Fruit fly (Drosophila melanogaster) whole organism, prepupa: Measurements from ENCODE around the gene CCHa1.
A peak's percentile ranks its signal among the peaks of the same experiment; 100 is the strongest.

Experiments
- Blimp-1 ChIP-seq: fragments of 200-800 bp; sonication (Bioruptor generic); optimal IDR thresholded peaks from 3 replicates; lab custom pipeline; 2017; ENCODE audit warnings: missing biosample characterization, missing genetic modification characterization, mild to moderate bottlenecking, moderate library complexity, missing genetic modification reagents
- CG10631 ChIP-seq: fragments of 200-800 bp; sonication (Bioruptor generic); optimal IDR thresholded peaks from 2 replicates; lab custom pipeline; 2016; ENCODE audit warnings: missing biosample characterization, missing genetic modification characterization
- CG10669 ChIP-seq: fragments of 200-800 bp; sonication (Bioruptor generic); optimal IDR thresholded peaks from 3 replicates; lab custom pipeline; 2018; ENCODE audit warnings: missing biosample characterization, mild to moderate bottlenecking, missing genetic modification characterization, moderate library complexity
- CG11762 ChIP-seq: fragments of 200-800 bp; sonication (Bioruptor generic); optimal IDR thresholded peaks from 3 replicates; lab custom pipeline; 2016; ENCODE audit warnings: missing biosample characterization, missing genetic modification characterization; ENCODE audit not compliant: insufficient read depth
- CG1621 ChIP-seq: fragments of 200-800 bp; sonication (Bioruptor generic); optimal IDR thresholded peaks from 3 replicates; lab custom pipeline; 2018; ENCODE audit warnings: missing biosample characterization, mild to moderate bottlenecking, missing genetic modification characterization
- CG16779 ChIP-seq: fragments of 200-800 bp; sonication (Bioruptor generic); optimal IDR thresholded peaks from 3 replicates; lab custom pipeline; 2017; ENCODE audit warnings: missing biosample characterization, mild to moderate bottlenecking, missing genetic modification characterization
- CG3032 ChIP-seq: fragments of 200-800 bp; optimal IDR thresholded peaks from 2 replicates; lab custom pipeline; 2019; ENCODE audit warnings: missing biosample characterization, mild to moderate bottlenecking, missing genetic modification characterization, moderate library complexity
- CG31627 ChIP-seq: fragments of 200-800 bp; sonication (Bioruptor generic); optimal IDR thresholded peaks from 3 replicates; lab custom pipeline; 2016; ENCODE audit warnings: missing biosample characterization, missing genetic modification characterization
- CG32006 ChIP-seq: fragments of 200-800 bp; sonication (Bioruptor generic); optimal IDR thresholded peaks from 3 replicates; lab custom pipeline; 2017; ENCODE audit warnings: missing biosample characterization, mild to moderate bottlenecking, missing genetic modification characterization
- CG34406 ChIP-seq: fragments of 200-800 bp; sonication (Bioruptor generic); optimal IDR thresholded peaks from 3 replicates; lab custom pipeline; 2016; ENCODE audit warnings: missing biosample characterization, missing genetic modification characterization
- CG3919 ChIP-seq: fragments of 200-800 bp; sonication (Bioruptor generic); optimal IDR thresholded peaks from 3 replicates; lab custom pipeline; 2016; ENCODE audit warnings: missing biosample characterization, missing genetic modification characterization
- CG6276 ChIP-seq: fragments of 200-800 bp; sonication (Bioruptor generic); optimal IDR thresholded peaks from 2 replicates; lab custom pipeline; 2017; ENCODE audit warnings: missing biosample characterization, mild to moderate bottlenecking, missing genetic modification characterization
- CG6792 ChIP-seq: fragments of 200-800 bp; sonication (Bioruptor generic); optimal IDR thresholded peaks from 3 replicates; lab custom pipeline; 2016; ENCODE audit warnings: missing biosample characterization, missing genetic modification characterization
- CG7368 ChIP-seq: fragments of 200-800 bp; sonication (Bioruptor generic); optimal IDR thresholded peaks from 3 replicates; lab custom pipeline; 2016; ENCODE audit warnings: missing biosample characterization, missing genetic modification characterization
- CG8119 ChIP-seq: fragments of 200-800 bp; sonication (Bioruptor generic); IDR thresholded peaks from 3 replicates; pipeline ENCODE4 v1.3.6; 2022; ENCODE audit warnings: missing biosample characterization, missing genetic modification characterization
- CG8319 ChIP-seq: fragments of 200-800 bp; sonication (Bioruptor generic); optimal IDR thresholded peaks from 3 replicates; lab custom pipeline; 2016; ENCODE audit warnings: missing biosample characterization, missing genetic modification characterization
- CG9139 ChIP-seq: fragments of 200-800 bp; sonication (Bioruptor generic); optimal IDR thresholded peaks from 3 replicates; lab custom pipeline; 2017; ENCODE audit warnings: missing biosample characterization, mild to moderate bottlenecking, missing genetic modification characterization
- Eip75B ChIP-seq: fragments of 200-800 bp; sonication (Bioruptor generic); optimal IDR thresholded peaks from 3 replicates; lab custom pipeline; 2016; ENCODE audit warnings: missing biosample characterization, missing genetic modification characterization
- Eip78C ChIP-seq: fragments of 200-800 bp; sonication (Bioruptor generic); peaks from one replicate; lab custom pipeline; 2016; ENCODE audit warnings: missing biosample characterization, missing genetic modification characterization
- Eip93F ChIP-seq: fragments of 200-800 bp; sonication (Bioruptor generic); optimal IDR thresholded peaks from 2 replicates; lab custom pipeline; 2016; ENCODE audit warnings: missing biosample characterization, mild to moderate bottlenecking, missing genetic modification characterization
- Ets21C ChIP-seq: fragments of 200-800 bp; sonication (Bioruptor generic); optimal IDR thresholded peaks from 3 replicates; lab custom pipeline; 2016; ENCODE audit warnings: missing biosample characterization, missing genetic modification characterization
- Gug ChIP-seq: fragments of 200-800 bp; sonication (Bioruptor generic); IDR thresholded peaks from 2 replicates; pipeline ENCODE4 v1.3.6; 2022; ENCODE audit warnings: missing biosample characterization, missing genetic modification characterization
- Hr38 ChIP-seq: sonication (Bioruptor generic); optimal IDR thresholded peaks from 2 replicates; lab custom pipeline; 2016; ENCODE audit warnings: missing biosample characterization, missing genetic modification characterization
- Hr39 ChIP-seq: fragments of 200-800 bp; sonication (Bioruptor generic); optimal IDR thresholded peaks from 2 replicates; lab custom pipeline; 2016; ENCODE audit warnings: missing biosample characterization, missing genetic modification characterization
- Hr4 ChIP-seq: fragments of 200-800 bp; sonication (Bioruptor generic); optimal IDR thresholded peaks from 3 replicates; lab custom pipeline; 2016; ENCODE audit warnings: missing biosample characterization, missing genetic modification characterization
- Lpt ChIP-seq: fragments of 200-800 bp; sonication (Bioruptor generic); optimal IDR thresholded peaks from 3 replicates; lab custom pipeline; 2016; ENCODE audit warnings: missing biosample characterization, missing genetic modification characterization
- Met ChIP-seq: fragments of 200-800 bp; sonication (Bioruptor generic); optimal IDR thresholded peaks from 3 replicates; lab custom pipeline; 2016; ENCODE audit warnings: missing biosample characterization, missing genetic modification characterization
- OdsH ChIP-seq: fragments of 200-800 bp; sonication (Bioruptor generic); optimal IDR thresholded peaks from 3 replicates; lab custom pipeline; 2016; ENCODE audit warnings: missing biosample characterization, missing genetic modification characterization
- Smox ChIP-seq: fragments of 200-800 bp; sonication (Bioruptor generic); optimal IDR thresholded peaks from 3 replicates; lab custom pipeline; 2016; ENCODE audit warnings: missing biosample characterization, missing genetic modification characterization
- Sox14 ChIP-seq: fragments of 200-800 bp; sonication (Bioruptor generic); optimal IDR thresholded peaks from 3 replicates; lab custom pipeline; 2016; ENCODE audit warnings: missing biosample characterization, missing genetic modification characterization
- achi ChIP-seq: fragments of 200-800 bp; sonication (Bioruptor generic); optimal IDR thresholded peaks from 3 replicates; lab custom pipeline; 2016; ENCODE audit warnings: missing biosample characterization, missing genetic modification characterization
- cyc ChIP-seq: fragments of 200-800 bp; sonication (Bioruptor generic); optimal IDR thresholded peaks from 3 replicates; lab custom pipeline; 2016; ENCODE audit warnings: missing biosample characterization, missing genetic modification characterization
- dsx ChIP-seq: fragments of 200-800 bp; optimal IDR thresholded peaks from 3 replicates; lab custom pipeline; 2019; ENCODE audit warnings: missing biosample characterization, mild to moderate bottlenecking, missing genetic modification characterization, moderate library complexity; ENCODE audit not compliant: poor library complexity, severe bottlenecking
- eg ChIP-seq: fragments of 200-800 bp; sonication (Bioruptor generic); IDR thresholded peaks from 3 replicates; pipeline ENCODE4 v1.3.6; 2022; ENCODE audit warnings: missing biosample characterization, missing genetic modification characterization
- esn ChIP-seq: fragments of 200-800 bp; sonication (Bioruptor generic); optimal IDR thresholded peaks from 2 replicates; lab custom pipeline; 2016; ENCODE audit warnings: missing biosample characterization, mild to moderate bottlenecking, missing genetic modification characterization, moderate library complexity
- fd59A ChIP-seq: fragments of 200-800 bp; sonication (Bioruptor generic); optimal IDR thresholded peaks from 2 replicates; lab custom pipeline; 2017; ENCODE audit warnings: missing biosample characterization, mild to moderate bottlenecking, missing genetic modification characterization, missing genetic modification reagents
- fkh ChIP-seq: fragments of 200-800 bp; sonication (Bioruptor generic); optimal IDR thresholded peaks from 3 replicates; lab custom pipeline; 2017; ENCODE audit warnings: missing biosample characterization, mild to moderate bottlenecking, missing genetic modification characterization, moderate library complexity
- lz ChIP-seq: fragments of 200-800 bp; sonication (Bioruptor generic); optimal IDR thresholded peaks from 3 replicates; lab custom pipeline; 2016; ENCODE audit warnings: missing biosample characterization, missing genetic modification characterization
- pdm3 ChIP-seq: fragments of 200-800 bp; sonication (Bioruptor generic); optimal IDR thresholded peaks from 3 replicates; lab custom pipeline; 2016; ENCODE audit warnings: missing biosample characterization, missing genetic modification characterization
- salr ChIP-seq, 2 experiments: fragments of 200-800 bp; sonication (Bioruptor generic); optimal IDR thresholded peaks; 3 replicates each; lab custom pipeline; 2016 to 2018; ENCODE audit warnings: missing biosample characterization in 2 of 2, missing genetic modification characterization in 2 of 2, mild to moderate bottlenecking in 1 of 2
- spab ChIP-seq: fragments of 200-800 bp; sonication (Bioruptor generic); optimal IDR thresholded peaks from 2 replicates; lab custom pipeline; 2017; ENCODE audit warnings: missing biosample characterization, mild to moderate bottlenecking, missing genetic modification characterization, missing genetic modification reagents
- ss ChIP-seq, 2 experiments: fragments of 200-800 bp; sonication (Bioruptor generic); optimal IDR thresholded peaks; 2 replicates in 1 of 2; 3 replicates in 1 of 2; lab custom pipeline; 2017 to 2018; ENCODE audit warnings: mild to moderate bottlenecking in 2 of 2, missing biosample characterization in 2 of 2, missing genetic modification characterization in 2 of 2, moderate library complexity in 1 of 2
- svp ChIP-seq: fragments of 200-800 bp; sonication (Bioruptor generic); peaks from one replicate; lab custom pipeline; 2016; ENCODE audit warnings: missing biosample characterization, missing genetic modification characterization
- topi ChIP-seq: fragments of 200-800 bp; sonication (Bioruptor generic); optimal IDR thresholded peaks from 3 replicates; lab custom pipeline; 2016; ENCODE audit warnings: missing biosample characterization, missing genetic modification characterization

CCHa1 gene

DNA sequence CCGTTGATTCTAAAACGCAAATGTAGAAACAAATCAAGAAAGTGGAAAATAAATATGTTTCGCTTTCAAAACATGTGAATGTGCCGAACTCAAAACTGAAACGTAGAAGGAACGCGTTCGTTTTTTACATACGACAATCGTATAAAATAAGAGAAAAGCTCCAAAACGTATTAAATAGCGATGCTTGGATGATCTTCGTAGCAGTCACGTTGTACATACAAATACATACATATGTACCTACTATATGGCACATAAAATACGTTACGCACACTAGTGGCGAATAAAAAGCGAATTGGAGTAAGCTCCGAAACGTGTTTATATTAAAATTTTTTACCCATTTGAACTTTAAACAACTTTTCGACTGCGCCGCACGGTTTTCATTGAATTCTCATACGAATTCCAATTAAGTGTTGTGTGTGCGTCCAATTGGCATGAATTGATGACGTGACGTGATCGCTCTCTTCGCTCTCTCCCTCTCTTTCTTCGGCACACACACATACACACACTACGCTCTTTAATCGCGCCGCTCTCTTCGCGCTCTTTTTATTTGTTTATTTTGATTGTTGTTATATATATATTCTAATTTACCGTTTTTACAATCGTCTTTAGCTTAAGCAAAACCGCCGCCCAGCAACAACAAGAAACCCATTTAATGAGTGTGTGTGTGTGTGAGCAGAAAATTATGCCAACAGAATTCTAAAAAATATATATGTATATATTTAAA, 39.3 kb downstream of the CCHa1 start:
- TF ChIP-seq ss (GFP tag; optimal IDR thresholded peaks at IDR 0.05; lab: Kevin White, UChicago) = no peak
- TF ChIP-seq CG32006 (GFP tag; lab: Kevin White, UChicago) = no peak
- TF ChIP-seq eg = no peak
- TF ChIP-seq CG11762 (GFP tag; lab: Kevin White, UChicago) = no peak
- TF ChIP-seq Ets21C (GFP tag; lab: Kevin White, UChicago) = no peak
- no peak for TF ChIP-seq Hr39 (GFP tag; lab: Kevin White, UChicago)
- no peak for TF ChIP-seq dsx (GFP tag; lab: Kevin White, UChicago)
- TF ChIP-seq Eip75B (GFP tag; lab: Kevin White, UChicago) = no peak
- no peak for TF ChIP-seq Sox14 (GFP tag; lab: Kevin White, UChicago)
- TF ChIP-seq Gug (GFP tag; lab: Robert Waterston, UW) = no peak
- no peak for TF ChIP-seq CG34406 (GFP tag; lab: Kevin White, UChicago)
- peak; percentile 10 for TF ChIP-seq fkh (GFP tag; lab: Kevin White, UChicago)
- TF ChIP-seq Eip93F = no peak
- TF ChIP-seq lz (GFP tag; lab: Kevin White, UChicago) = no peak
- TF ChIP-seq esn (GFP tag; lab: Kevin White, UChicago) = no peak
- 0 out of 3 replicates have a peak, but pooled peaks have one; percentile 17 for TF ChIP-seq CG8119 (GFP tag; lab: Robert Waterston, UW)
- TF ChIP-seq CG6792 (GFP tag; lab: Kevin White, UChicago) = no peak
- TF ChIP-seq CG3032 (tag; lab: Kevin White, UChicago) = no peak
- TF ChIP-seq topi (GFP tag; lab: Kevin White, UChicago) = no peak
- TF ChIP-seq Eip78C (GFP tag; lab: Kevin White, UChicago) = peak; percentile 53
- no peak for TF ChIP-seq CG6276 (GFP tag; lab: Kevin White, UChicago)
- TF ChIP-seq CG16779 (tag; lab: Kevin White, UChicago) = no peak
- peak; percentile 40 for TF ChIP-seq svp
- TF ChIP-seq CG9139 (GFP tag; lab: Kevin White, UChicago) = no peak
- no peak for TF ChIP-seq Lpt
- TF ChIP-seq, all 60 proteins: peak for 4

DNA sequence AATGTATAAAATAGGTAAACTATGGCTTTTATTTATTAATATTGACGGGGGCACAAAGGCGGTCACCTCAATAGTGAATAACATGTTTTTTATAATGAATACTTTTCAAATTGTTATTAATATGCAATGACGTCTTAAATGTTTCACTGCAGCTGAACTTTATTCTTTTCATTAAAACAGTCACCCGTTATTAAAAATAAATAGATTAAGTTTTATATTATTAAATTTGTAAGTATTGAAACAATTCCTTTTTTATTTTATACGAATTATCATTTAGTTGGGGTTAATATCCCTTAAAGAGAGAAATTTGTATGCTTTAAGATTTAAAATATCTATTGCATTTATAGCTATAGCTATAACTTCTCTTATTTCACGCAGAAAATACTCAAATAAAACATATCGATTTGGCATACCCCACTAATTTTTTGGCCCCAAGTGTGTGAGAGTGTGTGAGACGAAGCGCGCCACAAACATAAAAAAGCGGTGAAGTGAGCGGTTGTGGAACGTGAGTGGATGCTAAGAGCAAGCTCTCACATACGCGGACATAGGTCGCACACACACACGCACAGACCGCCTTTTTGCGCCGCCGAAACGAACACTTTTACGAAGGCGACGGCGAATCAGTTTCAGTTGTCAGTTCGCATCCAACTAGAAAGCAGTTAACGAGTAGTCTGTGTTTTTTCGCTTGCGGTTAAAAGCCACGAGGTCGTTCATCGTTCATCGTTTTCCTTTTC, 40.1 kb downstream of the CCHa1 start, which contains the start of gene foxo:
Gene foxo (plus strand): TSS at position 626 of the 734 bp plus-strand sequence.
- TF ChIP-seq lz (GFP tag; lab: Kevin White, UChicago) = peak; percentile 40
- peak; percentile 66 for TF ChIP-seq fkh (GFP tag; lab: Kevin White, UChicago)
- TF ChIP-seq CG3032 (tag; lab: Kevin White, UChicago) = peak; percentile 64
- TF ChIP-seq cyc (GFP tag; lab: Kevin White, UChicago) = peak; percentile 37
- TF ChIP-seq CG6276 (GFP tag; lab: Kevin White, UChicago) = peak; percentile 83
- peak; percentile 7 for TF ChIP-seq fd59A (GFP tag; lab: Kevin White, UChicago)
- TF ChIP-seq CG31627 = peak; percentile 51
- TF ChIP-seq spab (GFP tag; lab: Kevin White, UChicago) = peak; percentile 54
- TF ChIP-seq achi = peak; percentile 63
- peak; percentile 69 for TF ChIP-seq Hr4
- TF ChIP-seq pdm3 (GFP tag; lab: Kevin White, UChicago) = peak; percentile 68
- TF ChIP-seq salr (GFP tag; optimal IDR thresholded peaks at IDR 0.05; lab: Kevin White, UChicago) = peak; percentile 27 to 82
- TF ChIP-seq CG1621 (tag; lab: Kevin White, UChicago) = no peak
- TF ChIP-seq dsx (GFP tag; lab: Kevin White, UChicago) = peak; percentile 71
- TF ChIP-seq CG9139 (GFP tag; lab: Kevin White, UChicago) = peak; percentile 32
- peak; percentile 66 for TF ChIP-seq OdsH
- TF ChIP-seq Lpt = peak; percentile 36
- TF ChIP-seq CG3919 = peak; percentile 77
- peak; percentile 47 for TF ChIP-seq Eip75B (GFP tag; lab: Kevin White, UChicago)
- TF ChIP-seq Met (GFP tag; lab: Kevin White, UChicago) = peak; percentile 63
- TF ChIP-seq CG8119 (GFP tag; lab: Robert Waterston, UW) = peak; percentile 74; the same call in 2 of the 3 replicates
- TF ChIP-seq CG34406 (GFP tag; lab: Kevin White, UChicago) = peak; percentile 70
- TF ChIP-seq Hr38 = no peak
- no peak for TF ChIP-seq Blimp-1 (GFP tag; lab: Kevin White, UChicago)
- no peak for TF ChIP-seq Eip93F
- TF ChIP-seq CG8319 (GFP tag; lab: Kevin White, UChicago) = peak; percentile 52
- no peak for TF ChIP-seq CG7368 (GFP tag; lab: Kevin White, UChicago)
- TF ChIP-seq CG16779 (tag; lab: Kevin White, UChicago) = peak; percentile 31
- TF ChIP-seq CG10669 (GFP tag; lab: Kevin White, UChicago) = peak; percentile 59
- TF ChIP-seq Eip78C (GFP tag; lab: Kevin White, UChicago) = peak; percentile 87
- peak; percentile 69 for TF ChIP-seq CG10631
- peak; percentile 22 for TF ChIP-seq Ets21C (GFP tag; lab: Kevin White, UChicago)
- peak; percentile 62 for TF ChIP-seq Smox
